Fruit fly (Drosophila melanogaster) whole organism, pupa: ENCODE measurements around the gene kat-60L1.

Experiments
- CG10348 ChIP-seq: fragments of 200-800 bp; sonication (Bioruptor generic); IDR thresholded peaks from 2 replicates; pipeline ENCODE4 v1.3.6; 2022; ENCODE audit warnings: missing biosample characterization, missing genetic modification characterization
- CG4496 ChIP-seq: fragments of 200-800 bp; sonication (Bioruptor generic); IDR thresholded peaks from 3 replicates; pipeline ENCODE4 v1.3.6; 2022; ENCODE audit warnings: missing biosample characterization, missing genetic modification characterization
- Ets98B ChIP-seq: fragments of 200-800 bp; sonication (Bioruptor generic); IDR thresholded peaks from 2 replicates; pipeline ENCODE4 v1.3.6; 2022; ENCODE audit warnings: missing biosample characterization, missing genetic modification characterization

DNA sequence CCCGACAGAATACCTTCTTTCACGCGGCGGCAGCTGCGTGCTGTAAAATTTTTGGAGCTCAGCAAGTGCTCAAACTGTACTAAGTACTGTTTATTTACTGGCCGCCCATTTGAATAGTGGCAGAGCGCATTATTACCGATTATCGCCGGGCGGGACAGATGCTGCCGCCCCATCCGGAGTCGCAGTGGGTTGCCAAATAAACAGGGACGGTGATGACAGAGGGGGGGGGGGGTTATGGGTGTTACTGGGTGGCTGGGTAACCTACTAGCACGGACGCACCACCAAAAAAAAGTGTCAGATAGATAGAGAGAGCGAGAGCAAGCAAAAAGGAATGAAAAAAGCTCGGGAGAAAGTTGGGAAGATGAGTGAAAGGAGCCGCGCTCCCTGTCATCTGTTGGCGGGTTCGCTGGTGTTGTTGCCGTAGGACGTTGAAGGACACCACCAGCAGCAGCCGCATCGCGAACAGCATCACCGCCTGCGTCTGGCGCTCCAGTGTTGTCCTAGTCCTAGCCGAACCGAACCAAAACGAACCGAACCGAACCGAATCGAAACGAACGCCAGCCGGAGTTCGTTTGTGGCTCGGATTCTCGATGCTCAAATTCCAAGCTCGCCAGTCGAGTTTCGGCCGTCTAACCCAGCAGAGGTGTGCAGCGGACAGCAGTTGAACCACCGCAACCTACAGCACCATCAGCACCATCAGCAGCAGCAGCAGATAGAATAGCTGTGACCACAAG lies 20.3 kb downstream of the kat-60L1 start, which contains the start of gene CG11000:
- no peak for TF ChIP-seq CG10348 (GFP tag; lab: Robert Waterston, UW)
- TF ChIP-seq Ets98B (GFP tag; lab: Robert Waterston, UW) = no peak
- TF ChIP-seq CG4496 (GFP tag; lab: Robert Waterston, UW) = no peak
